Worm (Caenorhabditis elegans) whole organism, early embryonic: Measurements from ENCODE around the gene rpn-6.2.
"Not testable (repeated sequence)": the region's sequence is repeated elsewhere in the genome, so short reads cannot be mapped to it uniquely, and the experiment has no call there.

Experiments
- B0310.2 ChIP-seq: sonication (generic microtip); optimal IDR thresholded peaks from 2 replicates; lab custom pipeline; 2016; ENCODE audit warnings: mild to moderate bottlenecking, missing genetic modification characterization, missing compliant biosample characterization
- F13C5.2 ChIP-seq: sonication (generic microtip); optimal IDR thresholded peaks from 2 replicates; lab custom pipeline; 2017; ENCODE audit warnings: mild to moderate bottlenecking, missing genetic modification characterization, inconsistent platforms, missing compliant biosample characterization
- aly-1 ChIP-seq: sonication (generic microtip); optimal IDR thresholded peaks from 2 replicates; lab custom pipeline; 2016; ENCODE audit warnings: missing genetic modification characterization, missing compliant biosample characterization
- ama-1 ChIP-seq: fragments of 150-350 bp; optimal IDR thresholded peaks from 2 replicates; lab custom pipeline; 2014
- ceh-13 ChIP-seq: fragments of 200-800 bp; sonication (Bioruptor generic); optimal IDR thresholded peaks from 2 replicates; lab custom pipeline; 2018; ENCODE audit warnings: mild to moderate bottlenecking, missing genetic modification characterization, missing compliant biosample characterization
- ceh-36 ChIP-seq: sonication (generic microtip); optimal IDR thresholded peaks from 2 replicates; lab custom pipeline; 2016; ENCODE audit warnings: missing genetic modification characterization, inconsistent platforms, missing compliant biosample characterization
- ets-7 ChIP-seq: sonication (generic microtip); optimal IDR thresholded peaks from 2 replicates; lab custom pipeline; 2016; ENCODE audit warnings: missing genotype, missing genetic modification characterization, missing compliant biosample characterization
- flt-1 ChIP-seq: fragments of 200-800 bp; sonication (Bioruptor generic); IDR thresholded peaks from 2 replicates; pipeline ENCODE4 v1.3.6; 2022; ENCODE audit warnings: missing genetic modification characterization, missing compliant biosample characterization
- hmbx-1 ChIP-seq: sonication (generic microtip); optimal IDR thresholded peaks from 2 replicates; lab custom pipeline; 2016; ENCODE audit warnings: mild to moderate bottlenecking, missing genetic modification characterization, missing compliant biosample characterization
- hmg-4 ChIP-seq: fragments of 200-800 bp; sonication (Bioruptor generic); optimal IDR thresholded peaks from 2 replicates; lab custom pipeline; 2018; ENCODE audit warnings: mild to moderate bottlenecking, missing genetic modification characterization, missing compliant biosample characterization
- hnd-1 ChIP-seq: sonication (generic microtip); optimal IDR thresholded peaks from 2 replicates; lab custom pipeline; 2016; ENCODE audit warnings: missing genetic modification characterization, missing compliant biosample characterization
- pes-1 ChIP-seq: fragments of 200-800 bp; sonication (Bioruptor generic); IDR thresholded peaks from 2 replicates; pipeline ENCODE4 v1.3.6; 2022; ENCODE audit warnings: missing genetic modification reagents, missing genetic modification characterization, missing compliant biosample characterization
- scrt-1 ChIP-seq: fragments of 200-800 bp; sonication (Bioruptor generic); IDR thresholded peaks from 2 replicates; pipeline ENCODE4 v1.3.6; 2022; ENCODE audit warnings: missing genetic modification characterization, missing compliant biosample characterization
- sea-1 ChIP-seq: fragments of 200-800 bp; sonication (Bioruptor generic); conservative IDR thresholded peaks from 2 replicates; pipeline ENCODE4 v1.3.6; 2022; ENCODE audit warnings: missing genetic modification characterization, missing compliant biosample characterization
- tbx-11 ChIP-seq: fragments of 200-800 bp; sonication (Bioruptor generic); IDR thresholded peaks from 2 replicates; pipeline ENCODE4 v1.3.6; 2022; ENCODE audit warnings: missing genetic modification characterization, missing compliant biosample characterization
- tbx-37 ChIP-seq: fragments of 200-800 bp; sonication (Bioruptor generic); conservative IDR thresholded peaks from 2 replicates; pipeline ENCODE4 v1.3.6; 2022; ENCODE audit warnings: missing genetic modification reagents, missing genetic modification characterization, missing compliant biosample characterization
- tra-4 ChIP-seq: sonication (generic microtip); optimal IDR thresholded peaks from 2 replicates; lab custom pipeline; 2017; ENCODE audit warnings: missing genetic modification characterization, missing compliant biosample characterization

The rpn-6.2 gene

DNA sequence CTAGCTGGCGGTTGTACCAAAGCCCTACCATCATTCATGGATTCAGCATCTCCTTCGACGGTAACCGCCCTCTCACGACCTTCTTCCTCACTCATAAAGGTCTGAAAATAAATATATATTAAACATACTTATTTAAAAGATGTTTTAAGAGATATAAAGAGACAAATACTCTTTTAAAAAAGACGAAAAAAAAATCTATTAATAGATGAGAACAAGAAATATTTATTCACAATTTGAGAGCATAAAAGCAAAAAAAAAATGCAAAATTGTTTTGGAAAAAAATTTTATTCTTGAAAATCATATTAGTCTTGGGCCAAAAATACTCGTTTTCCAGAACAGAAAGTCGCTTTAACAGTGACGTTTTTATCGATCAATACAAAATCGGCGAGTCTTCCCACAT is 5.1 kb downstream of the rpn-6.2 start, which contains the start of gene skat-1:
TSS of gene skat-1 (minus strand) at position 101 of the 400 bp plus-strand sequence.
- TF ChIP-seq ama-1 (lab: Kevin White, UChicago): no peak

DNA sequence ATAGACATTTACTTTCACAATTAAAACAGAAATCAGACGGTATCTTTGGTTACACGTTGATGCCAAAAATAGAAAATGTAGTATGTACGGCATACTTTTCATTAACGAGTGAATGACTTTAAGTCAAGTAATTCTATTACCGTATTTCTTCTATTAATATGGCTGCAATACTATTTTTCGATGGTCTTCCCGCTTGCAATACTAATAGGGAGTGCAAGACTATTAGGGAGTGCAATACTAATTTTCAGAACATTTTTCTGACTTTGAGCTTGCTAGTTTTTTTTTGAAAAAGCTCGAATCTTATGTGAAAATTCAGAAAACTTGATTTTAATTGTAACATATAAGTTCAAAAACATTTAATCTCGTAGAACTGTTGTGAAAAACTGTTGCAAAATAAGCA is 12.0 kb downstream of the rpn-6.2 start, which contains the start of gene R08D7.7:
TSS of gene R08D7.7 (plus strand) at position 301 of the 400 bp plus-strand sequence.
- TF ChIP-seq tbx-11; sea-1 (GFP tag; lab: Robert Waterston, UW); aly-1 (tag; lab: Kevin White, UChicago): not testable (repeated sequence)

DNA sequence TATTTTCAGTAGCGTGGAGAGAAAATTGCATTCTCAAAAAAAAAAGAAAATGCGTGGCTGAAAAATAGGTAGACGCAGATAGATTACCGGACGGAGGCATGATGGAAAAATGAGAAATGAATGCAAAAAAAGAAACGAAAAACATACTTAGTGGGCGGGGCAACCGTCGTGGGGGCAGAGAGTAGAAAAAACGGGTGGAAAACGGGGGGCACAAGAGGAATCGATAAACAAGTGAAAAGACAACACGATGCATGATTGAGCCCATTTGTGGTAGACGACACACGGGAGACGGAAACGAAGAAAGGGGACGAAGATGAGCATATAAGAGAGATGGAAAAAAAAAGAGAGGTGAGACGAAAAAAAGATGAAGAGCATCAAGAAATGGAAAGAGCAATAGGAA is 13.3 kb downstream of the rpn-6.2 start:
- no peak for TF ChIP-seq hmg-4
- no peak for TF ChIP-seq aly-1 (tag; lab: Kevin White, UChicago)
- TF ChIP-seq scrt-1 (GFP tag; lab: Robert Waterston, UW): 0 out of 2 replicates have a peak, but pooled peaks have one; percentile 30

DNA sequence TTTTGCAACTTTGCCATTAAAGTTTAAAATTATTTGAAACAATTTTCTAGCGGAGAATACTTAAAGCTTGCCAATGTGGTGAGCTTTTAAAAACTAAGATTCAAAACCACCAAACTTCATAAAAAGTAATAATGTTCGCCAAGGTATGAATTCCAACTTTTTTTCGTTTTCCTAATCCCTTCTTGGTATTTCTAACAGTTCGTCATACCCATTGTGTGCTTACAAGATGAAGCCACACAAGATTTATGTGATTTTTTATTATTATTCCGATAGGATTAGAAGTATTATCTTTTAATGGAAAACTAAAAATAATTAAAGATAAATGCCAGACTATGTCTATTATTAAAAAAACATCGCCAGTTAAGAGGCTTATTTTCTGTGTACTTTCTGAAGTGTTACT is 13.7 kb downstream of the rpn-6.2 start:
- TF ChIP-seq ets-7 (tag; lab: Kevin White, UChicago): no peak
- TF ChIP-seq B0310.2 (tag; lab: Kevin White, UChicago): no peak
- TF ChIP-seq tra-4 (tag; lab: Kevin White, UChicago): no peak
- no peak for TF ChIP-seq ama-1 (lab: Kevin White, UChicago)
- no peak for TF ChIP-seq ceh-36 (tag; lab: Kevin White, UChicago)
- no peak for TF ChIP-seq scrt-1 (GFP tag; lab: Robert Waterston, UW)
- no peak for TF ChIP-seq hmg-4
- TF ChIP-seq tbx-37 (GFP tag; lab: Robert Waterston, UW): no peak

DNA sequence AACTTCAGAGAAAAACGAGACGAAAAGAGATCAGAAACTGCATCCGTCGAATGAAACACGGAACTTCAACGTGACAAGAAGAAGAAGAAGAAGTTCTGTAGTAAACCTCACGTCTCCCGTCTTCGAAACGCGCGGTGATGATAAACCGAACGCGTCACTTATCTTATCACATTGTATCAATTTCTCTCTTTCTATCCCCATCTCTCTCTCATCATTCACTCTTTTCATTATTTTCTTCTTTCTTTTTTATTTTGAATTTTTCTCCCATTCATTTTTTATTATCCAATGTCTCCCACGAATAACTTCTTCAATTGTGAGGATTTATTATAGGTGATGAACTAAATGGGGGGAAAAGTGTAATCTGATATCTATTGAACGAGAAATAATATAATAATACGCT is 14.9 kb downstream of the rpn-6.2 start:
- TF ChIP-seq ceh-36 (tag; lab: Kevin White, UChicago) (no peak), tbx-11 (no peak), pes-1 (no peak), hmbx-1 (tag; lab: Kevin White, UChicago) (no peak)

DNA sequence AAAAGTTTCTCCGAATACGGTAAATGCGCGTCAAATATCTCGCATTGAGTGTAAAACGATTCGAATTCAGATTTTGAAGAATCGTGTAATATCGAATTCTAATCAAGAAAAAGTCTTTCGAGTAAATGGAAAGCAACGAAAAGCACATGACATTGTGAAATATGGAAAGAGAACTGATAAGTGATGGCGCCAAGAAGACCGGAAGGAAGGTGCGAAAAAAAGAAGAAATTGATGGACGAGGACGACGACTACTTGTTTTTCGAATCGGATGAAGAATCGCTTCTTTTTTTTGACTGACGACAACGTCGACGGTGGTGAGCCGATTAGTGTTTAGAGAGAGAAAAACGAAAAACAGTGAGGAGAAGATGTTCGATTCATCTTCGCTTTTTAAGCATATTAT is 15.8 kb downstream of the rpn-6.2 start:
- TF ChIP-seq sea-1 (GFP tag; lab: Robert Waterston, UW) (no peak), pes-1 (no peak), ceh-36 (tag; lab: Kevin White, UChicago) (no peak), ceh-13 (no peak)

DNA sequence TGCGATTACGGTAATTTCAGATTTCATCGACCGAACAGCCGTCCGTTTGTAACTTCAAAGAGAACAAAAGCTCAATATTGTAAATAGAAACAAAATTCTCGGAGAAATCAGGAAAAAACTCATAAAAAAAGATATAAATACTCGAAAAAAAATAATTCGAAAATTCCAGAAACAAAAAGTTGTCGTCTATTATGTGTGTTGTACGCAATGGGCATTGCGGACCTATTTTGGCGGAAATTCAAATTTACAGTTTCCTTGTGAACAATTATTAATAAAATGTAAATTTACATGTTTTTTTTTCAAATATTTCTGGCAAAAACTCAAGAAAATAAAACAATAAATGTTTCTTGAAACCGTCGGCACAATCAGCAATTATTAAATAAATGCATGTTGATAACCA is 16.3 kb downstream of the rpn-6.2 start:
- no peak for TF ChIP-seq flt-1 (GFP tag; lab: Robert Waterston, UW)
- no peak for TF ChIP-seq F13C5.2 (tag; lab: Kevin White, UChicago)
- TF ChIP-seq B0310.2 (tag; lab: Kevin White, UChicago): no peak
- no peak for TF ChIP-seq pes-1
- no peak for TF ChIP-seq aly-1 (tag; lab: Kevin White, UChicago)
- no peak for TF ChIP-seq tra-4 (tag; lab: Kevin White, UChicago)
- TF ChIP-seq hmbx-1 (tag; lab: Kevin White, UChicago): no peak
- TF ChIP-seq hmg-4: no peak
- TF ChIP-seq ceh-36 (tag; lab: Kevin White, UChicago): no peak
- no peak for TF ChIP-seq hnd-1 (tag; lab: Kevin White, UChicago)
- TF ChIP-seq tbx-37 (GFP tag; lab: Robert Waterston, UW): no peak
- TF ChIP-seq scrt-1 (GFP tag; lab: Robert Waterston, UW): no peak

DNA sequence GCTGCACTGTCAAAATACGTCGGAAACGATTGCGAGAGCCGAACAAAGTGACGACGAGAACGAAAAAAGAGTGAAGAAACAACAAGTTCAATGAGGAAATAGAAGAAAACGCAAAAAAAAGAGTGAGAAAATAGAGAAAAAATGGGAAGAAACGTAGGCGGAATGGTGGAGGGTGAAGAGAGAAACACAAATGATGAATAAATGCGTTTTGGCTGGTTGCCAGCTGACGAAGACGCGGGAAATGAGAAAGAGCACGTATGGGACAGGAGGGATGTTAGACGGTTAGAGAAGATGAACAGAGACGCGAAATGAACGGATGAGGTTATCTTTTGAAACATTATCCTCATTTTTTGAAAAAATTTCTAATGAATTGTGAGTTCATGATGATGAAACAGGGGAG is 16.8 kb downstream of the rpn-6.2 start:
- no peak for TF ChIP-seq sea-1 (GFP tag; lab: Robert Waterston, UW)
- no peak for TF ChIP-seq ceh-36 (tag; lab: Kevin White, UChicago)
- TF ChIP-seq ceh-13: no peak
- TF ChIP-seq hmbx-1 (tag; lab: Kevin White, UChicago): no peak
- TF ChIP-seq tbx-11: no peak
- TF ChIP-seq hmg-4: no peak
- TF ChIP-seq tbx-37 (GFP tag; lab: Robert Waterston, UW): no peak
- TF ChIP-seq pes-1: no peak
- TF ChIP-seq ets-7 (tag; lab: Kevin White, UChicago): no peak
- TF ChIP-seq B0310.2 (tag; lab: Kevin White, UChicago): no peak
- no peak for TF ChIP-seq scrt-1 (GFP tag; lab: Robert Waterston, UW)
- TF ChIP-seq hnd-1 (tag; lab: Kevin White, UChicago): no peak
- TF ChIP-seq aly-1 (tag; lab: Kevin White, UChicago): no peak
- TF ChIP-seq tra-4 (tag; lab: Kevin White, UChicago): no peak

DNA sequence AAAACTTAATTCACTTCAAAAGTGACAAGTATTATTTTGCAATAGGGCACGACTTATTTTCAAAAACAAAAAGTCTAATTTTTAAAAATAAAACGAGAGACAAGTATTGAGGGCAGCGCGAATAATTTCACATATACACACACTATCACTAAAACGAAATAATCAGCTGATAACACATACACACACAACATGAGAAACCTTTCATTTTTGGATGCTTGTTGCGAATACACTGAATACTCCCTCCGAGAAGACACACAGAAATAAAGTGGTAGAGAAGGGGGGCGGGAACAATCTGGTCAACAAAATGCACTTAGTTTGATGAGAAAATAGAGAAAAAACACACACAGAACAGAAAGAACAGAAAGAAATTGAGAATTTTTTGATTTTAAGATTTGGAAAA is 17.4 kb downstream of the rpn-6.2 start:
- TF ChIP-seq scrt-1 (GFP tag; lab: Robert Waterston, UW) (no peak), hnd-1 (tag; lab: Kevin White, UChicago) (no peak), hmbx-1 (tag; lab: Kevin White, UChicago) (no peak), tra-4 (tag; lab: Kevin White, UChicago) (no peak), sea-1 (GFP tag; lab: Robert Waterston, UW) (no peak), pes-1 (no peak)
